Fruit fly (Drosophila melanogaster) whole organism, wandering third instar larva: ENCODE results near the gene MED25.

Source experiments
- Abd-B ChIP-seq: fragments of >200 bp; optimal IDR thresholded peaks from 2 replicates; lab custom pipeline; 2017; ENCODE audit warnings: missing biosample characterization, missing genetic modification characterization
- CG32264 ChIP-seq: fragments of 200-800 bp; sonication (Bioruptor generic); optimal IDR thresholded peaks from 2 replicates; lab custom pipeline; 2016; ENCODE audit warnings: missing biosample characterization, missing genetic modification characterization
- CG9705 ChIP-seq: fragments of 200-800 bp; sonication (Bioruptor generic); optimal IDR thresholded peaks from 2 replicates; lab custom pipeline; 2018; ENCODE audit warnings: missing biosample characterization, mild to moderate bottlenecking, missing genetic modification characterization
- CrebA ChIP-seq: fragments of 200-800 bp; sonication (Bioruptor generic); optimal IDR thresholded peaks from 2 replicates; lab custom pipeline; 2016; ENCODE audit warnings: missing biosample characterization, mild to moderate bottlenecking, missing genetic modification characterization, borderline replicate concordance
- Dfd ChIP-seq: fragments of >200 bp; optimal IDR thresholded peaks from 2 replicates; lab custom pipeline; 2017; ENCODE audit warnings: missing biosample characterization, missing genetic modification characterization
- Dif ChIP-seq: fragments of 200-275, 200-300 bp; sonication (Bioruptor generic); optimal IDR thresholded peaks from 2 replicates; lab custom pipeline; 2018; ENCODE audit warnings: missing biosample characterization, missing genetic modification characterization; ENCODE audit not compliant: partially characterized antibody
- GATAd ChIP-seq: sonication (Bioruptor generic); optimal IDR thresholded peaks from 2 replicates; lab custom pipeline; 2016; ENCODE audit warnings: missing biosample characterization, missing genetic modification characterization
- HLH106 ChIP-seq: fragments of 200-800 bp; optimal IDR thresholded peaks from 3 replicates; lab custom pipeline; 2019; ENCODE audit warnings: missing biosample characterization, mild to moderate bottlenecking, missing genetic modification characterization, moderate library complexity
- Hnf4 ChIP-seq: fragments of 200-800 bp; sonication (Bioruptor generic); optimal IDR thresholded peaks from 2 replicates; lab custom pipeline; 2016; ENCODE audit warnings: missing biosample characterization, mild to moderate bottlenecking, missing genetic modification characterization
- Hr78 ChIP-seq: fragments of >200 bp; optimal IDR thresholded peaks from 2 replicates; lab custom pipeline; 2017; ENCODE audit warnings: missing biosample characterization, missing genetic modification characterization
- Hr83 ChIP-seq: fragments of 200-300 bp; sonication (Bioruptor generic); optimal IDR thresholded peaks from 2 replicates; lab custom pipeline; 2016; ENCODE audit warnings: missing biosample characterization, mild to moderate bottlenecking, missing genetic modification characterization, moderate library complexity; ENCODE audit not compliant: poor library complexity, severe bottlenecking
- Jra ChIP-seq: sonication (Bioruptor generic); optimal IDR thresholded peaks from 2 replicates; lab custom pipeline; 2016; ENCODE audit warnings: missing biosample characterization, missing genetic modification characterization
- Mio ChIP-seq: sonication (Bioruptor generic); optimal IDR thresholded peaks from 2 replicates; lab custom pipeline; 2016; ENCODE audit warnings: missing biosample characterization, missing genetic modification characterization
- Myc ChIP-seq: fragments of >200 bp; optimal IDR thresholded peaks from 2 replicates; lab custom pipeline; 2017
- N ChIP-seq: fragments of >200 bp; optimal IDR thresholded peaks from 2 replicates; lab custom pipeline; 2018; ENCODE audit warnings: missing biosample characterization, missing external identifiers, missing genetic modification characterization
- OdsH ChIP-seq: fragments of 200-800 bp; sonication (Bioruptor generic); optimal IDR thresholded peaks from 2 replicates; lab custom pipeline; 2016; ENCODE audit warnings: missing biosample characterization, mild to moderate bottlenecking, missing genetic modification characterization
- Rel ChIP-seq, 2 experiments: fragments of 200-800 bp; sonication (Bioruptor generic) in 1 of 2; optimal IDR thresholded peaks; 2 replicates in 1 of 2; 3 replicates in 1 of 2; lab custom pipeline; 2016 to 2019; ENCODE audit warnings: mild to moderate bottlenecking in 2 of 2, missing biosample characterization in 2 of 2, missing genetic modification characterization in 2 of 2, moderate library complexity in 1 of 2
- Sp1 ChIP-seq: fragments of 200-800 bp; sonication (Bioruptor generic); optimal IDR thresholded peaks from 3 replicates; lab custom pipeline; 2019; ENCODE audit warnings: missing biosample characterization, mild to moderate bottlenecking, missing genetic modification characterization, moderate library complexity
- Vsx2 ChIP-seq: fragments of 200-300, 225-300 bp; sonication (Bioruptor generic); optimal IDR thresholded peaks from 2 replicates; lab custom pipeline; 2018; ENCODE audit warnings: missing biosample characterization, missing genetic modification characterization; ENCODE audit not compliant: partially characterized antibody
- br ChIP-seq: fragments of 200-800 bp; sonication (Bioruptor generic); optimal IDR thresholded peaks from 2 replicates; lab custom pipeline; 2016; ENCODE audit warnings: missing biosample characterization, missing genetic modification characterization
- brk ChIP-seq: fragments of 200-800 bp; sonication (Bioruptor generic); optimal IDR thresholded peaks from 2 replicates; lab custom pipeline; 2016; ENCODE audit warnings: missing biosample characterization, mild to moderate bottlenecking, missing genetic modification characterization
- dl ChIP-seq, 2 experiments: fragments of 175-275, 200-275 bp in 1 of 2; fragments of 200-275 bp in 1 of 2; sonication (Bioruptor generic); optimal IDR thresholded peaks; lab custom pipeline; 2018; ENCODE audit warnings: mild to moderate bottlenecking in 2 of 2, missing biosample characterization in 2 of 2, missing genetic modification characterization in 2 of 2, moderate library complexity in 2 of 2; ENCODE audit not compliant: partially characterized antibody in 2 of 2, insufficient read depth in 1 of 2
- dmrt93B ChIP-seq: fragments of 200-800 bp; sonication (Bioruptor generic); optimal IDR thresholded peaks from 2 replicates; lab custom pipeline; 2018; ENCODE audit warnings: missing biosample characterization, mild to moderate bottlenecking, missing genetic modification characterization
- dsf ChIP-seq: sonication (Bioruptor generic); optimal IDR thresholded peaks from 2 replicates; lab custom pipeline; 2016; ENCODE audit warnings: missing biosample characterization, missing genetic modification characterization, borderline replicate concordance
- ey ChIP-seq: fragments of 200-800 bp; sonication (Bioruptor generic); optimal IDR thresholded peaks from 2 replicates; lab custom pipeline; 2016; ENCODE audit warnings: missing biosample characterization, missing genetic modification characterization
- foxo ChIP-seq, 2 experiments: fragments of 200-800 bp; sonication (Bioruptor generic); optimal IDR thresholded peaks; 2 replicates in 1 of 2; 3 replicates in 1 of 2; lab custom pipeline; 2016 to 2017; ENCODE audit warnings: missing biosample characterization in 2 of 2, missing genetic modification characterization in 2 of 2
- fru ChIP-seq: fragments of 200-800 bp; sonication (Bioruptor generic); optimal IDR thresholded peaks from 3 replicates; lab custom pipeline; 2016; ENCODE audit warnings: missing biosample characterization, mild to moderate bottlenecking, missing genetic modification characterization
- h ChIP-seq: fragments of 200-800 bp; sonication (Bioruptor generic); optimal IDR thresholded peaks from 3 replicates; lab custom pipeline; 2016; ENCODE audit warnings: missing biosample characterization, mild to moderate bottlenecking, missing genetic modification characterization
- jim ChIP-seq: fragments of 175-275, 200-325 bp; sonication (Bioruptor generic); optimal IDR thresholded peaks from 2 replicates; lab custom pipeline; 2016; ENCODE audit warnings: missing biosample characterization, mild to moderate bottlenecking, missing genetic modification characterization
- lola ChIP-seq: fragments of >200 bp; optimal IDR thresholded peaks from 2 replicates; lab custom pipeline; 2017; ENCODE audit warnings: missing biosample characterization, missing genetic modification characterization
- pan ChIP-seq: fragments of >200 bp; optimal IDR thresholded peaks from 2 replicates; lab custom pipeline; 2017
- psq ChIP-seq: fragments of 200-800 bp; sonication (Bioruptor generic); optimal IDR thresholded peaks from 3 replicates; lab custom pipeline; 2017; ENCODE audit warnings: missing biosample characterization, mild to moderate bottlenecking, missing genetic modification characterization, moderate library complexity
- rgr ChIP-seq: fragments of 200-800 bp; sonication (Bioruptor generic); optimal IDR thresholded peaks from 3 replicates; lab custom pipeline; 2016; ENCODE audit warnings: missing biosample characterization, mild to moderate bottlenecking, missing genetic modification characterization
- sage ChIP-seq: fragments of 200-800 bp; sonication (Bioruptor generic); optimal IDR thresholded peaks from 2 replicates; lab custom pipeline; 2016; ENCODE audit warnings: missing biosample characterization, mild to moderate bottlenecking, missing genetic modification characterization
- sv ChIP-seq: fragments of 200-800 bp; sonication (Bioruptor generic); optimal IDR thresholded peaks from 3 replicates; lab custom pipeline; 2016; ENCODE audit warnings: missing biosample characterization, missing genetic modification characterization
- tai ChIP-seq: sonication (Bioruptor generic); optimal IDR thresholded peaks from 2 replicates; lab custom pipeline; 2016; ENCODE audit warnings: missing biosample characterization, missing genetic modification characterization
- usp ChIP-seq: fragments of >200 bp; optimal IDR thresholded peaks from 2 replicates; lab custom pipeline; 2017; ENCODE audit warnings: missing biosample characterization, missing genetic modification characterization
- woc ChIP-seq: sonication (Bioruptor generic); optimal IDR thresholded peaks from 2 replicates; lab custom pipeline; 2016; ENCODE audit warnings: missing biosample characterization, mild to moderate bottlenecking, missing genetic modification characterization

MED25 gene

DNA sequence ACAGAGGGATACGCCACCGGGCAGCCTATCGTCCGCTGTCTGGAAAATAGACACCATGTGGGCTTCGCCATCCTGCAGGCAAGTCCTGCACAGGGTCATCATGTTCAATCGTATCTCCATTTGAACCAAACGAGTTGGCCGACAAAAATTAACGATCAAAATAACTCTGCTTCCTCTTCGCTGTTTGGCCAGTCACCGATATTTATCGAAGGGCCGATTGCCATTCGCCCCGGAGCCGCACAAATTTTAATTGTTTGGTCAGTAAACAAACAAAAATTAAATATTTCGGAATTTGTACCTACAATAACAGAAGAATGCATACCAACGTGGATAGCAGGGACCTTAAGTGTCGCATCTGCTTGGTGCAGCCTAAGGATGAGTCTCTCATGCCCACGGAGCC lies 19.1 kb downstream of the MED25 start, which contains the start of the genes CG4424 and CG4854:
CG4424 (minus strand) TSS at position 200 of the 400 bp plus-strand sequence.
CG4854 (plus strand) TSS at position 218 of the 400 bp plus-strand sequence.
- TF ChIP-seq psq (GFP tag; lab: Kevin White, UChicago) (no peak), rgr (no peak), brk (GFP tag; lab: Kevin White, UChicago) (no peak), jim (GFP tag; lab: Kevin White, UChicago) (no peak), N (GFP tag; lab: Kevin White, UChicago) (no peak), Vsx2 (GFP tag; lab: Kevin White, UChicago) (no peak), CrebA (no peak), Myc (lab: Kevin White, UChicago) (no peak)
- TF ChIP-seq, all 38 proteins: peak for 0

DNA sequence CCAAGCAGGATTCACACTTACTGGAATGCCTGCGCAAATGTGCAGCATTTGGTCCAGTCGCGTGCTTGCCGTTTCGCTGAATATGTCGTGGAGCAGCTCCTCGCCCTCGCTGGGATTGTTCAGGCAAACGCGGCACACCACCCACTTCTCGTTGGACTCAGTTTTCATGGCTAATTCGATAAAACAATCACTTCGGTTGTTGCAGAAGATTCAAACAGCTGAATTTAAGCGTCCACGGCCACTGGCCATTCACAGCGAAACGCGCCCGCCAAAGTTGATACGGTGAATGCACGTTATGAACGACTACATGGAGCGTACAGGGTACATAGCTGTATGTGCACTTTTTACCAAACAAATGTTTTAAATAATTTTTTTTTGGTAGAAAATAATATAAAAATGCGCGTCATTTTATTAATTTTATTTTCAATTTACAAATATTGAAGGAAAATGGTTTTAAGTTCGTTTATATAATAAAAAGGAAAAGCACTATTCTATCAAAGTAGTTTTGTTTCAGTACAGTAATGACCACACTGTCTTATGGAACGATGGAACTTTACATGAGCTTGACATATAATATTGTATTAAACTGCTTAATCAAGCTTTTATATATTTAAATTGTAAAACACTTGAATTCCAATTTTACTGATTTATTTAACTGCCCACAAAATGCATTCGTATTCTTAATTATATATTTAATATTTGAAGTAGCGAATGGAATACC lies 22.5 kb downstream of the MED25 start, which contains the start of gene trem:
trem (minus strand) TSS at position 267 of the 721 bp plus-strand sequence.
- TF ChIP-seq ey (GFP tag; lab: Kevin White, UChicago) (peak; percentile 59), HLH106 (peak; percentile 84), psq (GFP tag; lab: Kevin White, UChicago) (peak; percentile 64), woc (GFP tag; lab: Kevin White, UChicago) (peak; percentile 83), fru (GFP tag; lab: Kevin White, UChicago) (peak; percentile 68), br (GFP tag; lab: Kevin White, UChicago) (no peak), sv (peak; percentile 65), jim (GFP tag; lab: Kevin White, UChicago) (peak; percentile 66), Mio (no peak), pan (no peak), Hr78 (GFP tag; lab: Kevin White, UChicago) (no peak), dsf (GFP tag; lab: Kevin White, UChicago) (no peak), foxo (GFP tag; optimal IDR thresholded peaks at IDR 0.05; lab: Kevin White, UChicago) (peak in 1 of 2 experiments; percentile 79), dl (GFP tag; optimal IDR thresholded peaks at IDR 0.05; lab: Kevin White, UChicago; ENCODE audit: insufficient read depth in 1 of 2, partially characterized antibody in 2 of 2) (no peak), rgr (peak; percentile 68), CG9705 (GFP tag; lab: Kevin White, UChicago) (peak; percentile 66), OdsH (GFP tag; lab: Kevin White, UChicago) (peak; percentile 58), GATAd (GFP tag; lab: Kevin White, UChicago) (peak; percentile 32), Sp1 (peak; percentile 71)

DNA sequence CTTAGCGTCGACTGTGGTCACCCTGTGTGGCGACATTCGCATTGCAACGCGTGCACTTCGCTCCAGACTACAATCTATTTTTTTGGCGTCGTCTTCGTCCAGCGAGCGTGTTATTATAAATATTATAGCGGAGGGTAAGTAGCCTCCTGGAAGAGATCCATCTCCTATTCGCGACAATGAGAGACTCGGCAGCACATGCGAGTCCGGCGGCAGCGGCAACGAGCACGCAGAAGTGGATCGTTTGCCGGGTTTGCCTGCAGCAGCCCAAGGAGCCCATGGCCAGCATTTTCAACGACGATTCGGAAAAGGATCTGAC lies 23.0 kb downstream of the MED25 start, which contains the start of gene idc:
idc (plus strand) TSS at position 60 of the 316 bp plus-strand sequence.
- TF ChIP-seq Mio = no peak
- peak; percentile 18 for TF ChIP-seq HLH106

DNA sequence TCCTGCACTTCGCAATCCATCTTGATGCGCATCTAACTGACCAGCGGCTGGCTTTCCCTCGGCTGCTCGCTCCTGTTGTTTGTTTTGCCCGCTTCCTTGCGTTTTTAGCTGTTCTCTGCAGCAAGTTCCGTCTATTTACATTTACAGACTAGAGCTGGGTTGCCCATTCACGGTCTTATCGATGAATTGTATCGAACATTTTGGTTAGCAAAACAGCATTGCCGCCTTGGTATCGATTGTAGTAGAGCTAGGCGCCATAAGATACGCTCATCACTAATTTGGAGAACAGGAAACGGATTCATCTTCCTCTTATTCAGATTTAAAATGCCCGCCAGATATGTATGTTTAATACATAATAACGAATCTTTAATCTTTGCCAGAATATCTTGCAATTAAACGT lies 27.1 kb downstream of the MED25 start, which contains the start of gene Regnase-1:
Regnase-1 (minus strand) TSS at position 170 of the 400 bp plus-strand sequence.
- TF ChIP-seq Myc (lab: Kevin White, UChicago) = peak; percentile 4
- TF ChIP-seq jim (GFP tag; lab: Kevin White, UChicago) = no peak
- TF ChIP-seq rgr = peak; percentile 93
- peak; percentile 57 for TF ChIP-seq ey (GFP tag; lab: Kevin White, UChicago)
- TF ChIP-seq Sp1 = peak; percentile 84
- peak; percentile 58 for TF ChIP-seq Mio
- peak; percentile 82 for TF ChIP-seq fru (GFP tag; lab: Kevin White, UChicago)
- no peak for TF ChIP-seq pan
- TF ChIP-seq Jra = peak; percentile 72
- peak; percentile 23 for TF ChIP-seq woc (GFP tag; lab: Kevin White, UChicago)
- TF ChIP-seq dsf (GFP tag; lab: Kevin White, UChicago) = peak; percentile 21
- peak; percentile 88 for TF ChIP-seq dmrt93B
- TF ChIP-seq lola = no peak
- TF ChIP-seq OdsH (GFP tag; lab: Kevin White, UChicago) = peak; percentile 84
- TF ChIP-seq tai = no peak
- no peak for TF ChIP-seq Dif (GFP tag; lab: Kevin White, UChicago)
- no peak for TF ChIP-seq Vsx2 (GFP tag; lab: Kevin White, UChicago)
- peak; percentile 83 for TF ChIP-seq sv
- TF ChIP-seq CG32264 (GFP tag; lab: Kevin White, UChicago) = no peak
- no peak for TF ChIP-seq GATAd (GFP tag; lab: Kevin White, UChicago)
- no peak for TF ChIP-seq Abd-B
- TF ChIP-seq psq (GFP tag; lab: Kevin White, UChicago) = peak; percentile 59
- peak; percentile 81 for TF ChIP-seq HLH106
- TF ChIP-seq dl (GFP tag; optimal IDR thresholded peaks at IDR 0.05; lab: Kevin White, UChicago; ENCODE audit: insufficient read depth in 1 of 2, partially characterized antibody in 2 of 2) = no peak
- TF ChIP-seq br (GFP tag; lab: Kevin White, UChicago) = peak; percentile 79
- TF ChIP-seq usp = no peak
- no peak for TF ChIP-seq sage
- peak; percentile 87 for TF ChIP-seq h
- TF ChIP-seq Hnf4 (GFP tag; lab: Kevin White, UChicago) = no peak
- TF ChIP-seq foxo (GFP tag; optimal IDR thresholded peaks at IDR 0.05; lab: Kevin White, UChicago) = peak in 1 of 2 experiments; percentile 80
- no peak for TF ChIP-seq Dfd (GFP tag; lab: Kevin White, UChicago)
- peak; percentile 90 for TF ChIP-seq CG9705 (GFP tag; lab: Kevin White, UChicago)
- peak; percentile 95 for TF ChIP-seq Hr83 (GFP tag; lab: Kevin White, UChicago)
- no peak for TF ChIP-seq Rel (GFP tag; optimal IDR thresholded peaks at IDR 0.05; lab: Kevin White, UChicago)
- no peak for TF ChIP-seq Rel (tag; optimal IDR thresholded peaks at IDR 0.05; lab: Kevin White, UChicago)
